Worm (Caenorhabditis elegans) whole organism, late embryonic: Measurements from ENCODE around the gene mrpl-28.

Source experiments
- ama-1 ChIP-seq: fragments of 150-350 bp; optimal IDR thresholded peaks from 2 replicates; lab custom pipeline; 2014
- elt-2 ChIP-seq: sonication (generic microtip); optimal IDR thresholded peaks from 2 replicates; lab custom pipeline; 2016; ENCODE audit warnings: missing genetic modification reagents, missing genetic modification characterization, missing compliant biosample characterization
- lin-11 ChIP-seq: fragments of 200-800 bp; sonication (Bioruptor generic); optimal IDR thresholded peaks from 2 replicates; lab custom pipeline; 2018; ENCODE audit warnings: mild to moderate bottlenecking, missing genetic modification characterization, missing compliant biosample characterization
- rnt-1 ChIP-seq: sonication (generic microtip); optimal IDR thresholded peaks from 2 replicates; lab custom pipeline; 2016; ENCODE audit warnings: missing genetic modification characterization, missing compliant biosample characterization
- zip-5 ChIP-seq: sonication (generic microtip); optimal IDR thresholded peaks from 2 replicates; lab custom pipeline; 2016; ENCODE audit warnings: missing genetic modification characterization, missing compliant biosample characterization

DNA sequence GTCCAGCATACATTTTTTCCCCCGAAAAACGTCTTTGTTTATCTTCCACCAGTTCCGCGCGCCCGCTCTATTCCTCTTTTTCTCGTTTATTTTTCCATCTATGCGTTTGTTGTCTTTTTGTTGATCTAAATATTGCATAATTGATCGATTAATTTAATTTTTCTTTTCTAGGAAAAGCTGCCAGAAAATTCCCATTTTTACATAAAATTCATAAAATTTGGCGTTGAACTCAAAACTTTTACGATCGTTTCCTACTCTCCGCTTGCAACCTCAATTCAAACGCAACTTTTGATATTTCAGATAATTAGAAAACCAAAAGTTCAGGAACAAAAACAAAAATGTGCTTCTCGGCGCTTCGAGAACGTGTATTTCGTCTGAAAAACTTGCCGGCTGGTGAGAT lies 46.9 kb downstream of the mrpl-28 start, which contains the start of gene C50D2.2:
- no peak for TF ChIP-seq lin-11
- TF ChIP-seq rnt-1 (tag; lab: Kevin White, UChicago), result no peak
- no peak for TF ChIP-seq elt-2 (tag; lab: Kevin White, UChicago)
- TF ChIP-seq ama-1 (lab: Kevin White, UChicago), result no peak
- TF ChIP-seq zip-5 (tag; lab: Kevin White, UChicago), result no peak
